Worm (Caenorhabditis elegans) whole organism, midembryonic: Measurements from ENCODE around the gene R09F10.3.

Experiments used
- T22C8.4 ChIP-seq: fragments of 200-800 bp; sonication (Bioruptor generic); IDR thresholded peaks from 2 replicates; pipeline ENCODE4 v1.3.6; 2022; ENCODE audit warnings: missing genetic modification characterization, missing compliant biosample characterization
- cog-1 ChIP-seq: sonication (generic microtip); optimal IDR thresholded peaks from 2 replicates; lab custom pipeline; 2016; ENCODE audit warnings: missing genetic modification characterization, missing compliant biosample characterization
- flt-1 ChIP-seq: fragments of 200-800 bp; sonication (Bioruptor generic); IDR thresholded peaks from 2 replicates; pipeline ENCODE4 v1.3.6; 2022; ENCODE audit warnings: missing genetic modification characterization, missing compliant biosample characterization
- klf-2 ChIP-seq: fragments of 200-800 bp; sonication (Bioruptor generic); conservative IDR thresholded peaks from 2 replicates; pipeline ENCODE4 v1.3.6; 2022; ENCODE audit warnings: missing genetic modification reagents, missing genetic modification characterization, missing compliant biosample characterization
- med-1 ChIP-seq: sonication (generic microtip); optimal IDR thresholded peaks from 2 replicates; lab custom pipeline; 2017; ENCODE audit warnings: missing genetic modification characterization, mild to moderate bottlenecking, missing compliant biosample characterization, antibody characterized with exemption, missing genetic modification reagents; ENCODE audit not compliant: insufficient read depth
- ref-1 ChIP-seq: fragments of 200-800 bp; sonication (Bioruptor generic); conservative IDR thresholded peaks from 2 replicates; pipeline ENCODE4 v1.3.6; 2022; ENCODE audit warnings: missing genetic modification reagents, missing genetic modification characterization, missing compliant biosample characterization
- tab-1 ChIP-seq: fragments of 200-800 bp; sonication (Bioruptor generic); IDR thresholded peaks from 2 replicates; pipeline ENCODE4 v1.3.6; 2022; ENCODE audit warnings: missing genetic modification characterization, missing compliant biosample characterization
- ztf-23 ChIP-seq: fragments of 200-800 bp; sonication (Bioruptor generic); IDR thresholded peaks from 2 replicates; pipeline ENCODE4 v1.3.6; 2022; ENCODE audit warnings: missing genetic modification reagents, missing genetic modification characterization, missing compliant biosample characterization
- ztf-29 ChIP-seq: fragments of 200-800 bp; sonication (Bioruptor generic); IDR thresholded peaks from 2 replicates; pipeline ENCODE4 v1.3.6; 2022; ENCODE audit warnings: missing genetic modification reagents, missing genetic modification characterization, missing compliant biosample characterization

R09F10.3 gene

ce11 chrX:8323371-8323770 lies 28.9 kb downstream of the R09F10.3 start, which contains the start of gene R09F10.1:
R09F10.1 (plus strand) TSS chrX:8323592.
- TF ChIP-seq ztf-29 (GFP tag; lab: Robert Waterston, UW) = no peak
- TF ChIP-seq tab-1 (GFP tag; lab: Robert Waterston, UW) = no peak
- no peak for TF ChIP-seq klf-2
- no peak for TF ChIP-seq cog-1 (tag; lab: Kevin White, UChicago)
- no peak for TF ChIP-seq ztf-23 (GFP tag; lab: Robert Waterston, UW)
- TF ChIP-seq flt-1 (GFP tag; lab: Robert Waterston, UW) = no peak
- TF ChIP-seq T22C8.4 (GFP tag; lab: Robert Waterston, UW) = no peak
- TF ChIP-seq med-1 (GFP tag; lab: Kevin White, UChicago) = no peak
- no peak for TF ChIP-seq ref-1 (GFP tag; lab: Robert Waterston, UW)

- no peak for TF ChIP-seq ref-1 (GFP tag; lab: Robert Waterston, UW)
- TF ChIP-seq flt-1 (GFP tag; lab: Robert Waterston, UW) = no peak
- no peak for TF ChIP-seq ztf-23 (GFP tag; lab: Robert Waterston, UW)
- no peak for TF ChIP-seq cog-1 (tag; lab: Kevin White, UChicago)
- TF ChIP-seq tab-1 (GFP tag; lab: Robert Waterston, UW) = no peak
- TF ChIP-seq klf-2 = no peak
- no peak for TF ChIP-seq med-1 (GFP tag; lab: Kevin White, UChicago)
- no peak for TF ChIP-seq ztf-29 (GFP tag; lab: Robert Waterston, UW)
- TF ChIP-seq T22C8.4 (GFP tag; lab: Robert Waterston, UW) = no peak
These were observed 32.0 kb downstream of the R09F10.3 start, which contains the start of gene R09F10.8 for ce11 chrX:8326394-8326793. R09F10.8 (minus strand) TSS chrX:8326451.

ce11 chrX:8327800-8328199 lies 33.4 kb downstream of the R09F10.3 start, which contains the start of gene F55E10.4:
F55E10.4 (minus strand) TSS chrX:8327900.
- TF ChIP-seq tab-1 (GFP tag; lab: Robert Waterston, UW) (no peak), med-1 (GFP tag; lab: Kevin White, UChicago) (no peak), flt-1 (GFP tag; lab: Robert Waterston, UW) (no peak), ztf-23 (GFP tag; lab: Robert Waterston, UW) (no peak), cog-1 (tag; lab: Kevin White, UChicago) (no peak), klf-2 (no peak)

- TF ChIP-seq med-1 (GFP tag; lab: Kevin White, UChicago) = no peak
- TF ChIP-seq ztf-23 (GFP tag; lab: Robert Waterston, UW) = no peak
- TF ChIP-seq cog-1 (tag; lab: Kevin White, UChicago) = no peak
- no peak for TF ChIP-seq flt-1 (GFP tag; lab: Robert Waterston, UW)
- no peak for TF ChIP-seq klf-2
These were observed 46.0 kb downstream of the R09F10.3 start, which contains the start of gene F55E10.2 for ce11 chrX:8340393-8340792. F55E10.2 (plus strand) TSS chrX:8340693.

- TF ChIP-seq ref-1 (GFP tag; lab: Robert Waterston, UW) (no peak), flt-1 (GFP tag; lab: Robert Waterston, UW) (no peak), ztf-23 (GFP tag; lab: Robert Waterston, UW) (no peak), klf-2 (no peak), med-1 (GFP tag; lab: Kevin White, UChicago) (no peak), T22C8.4 (GFP tag; lab: Robert Waterston, UW) (no peak), ztf-29 (GFP tag; lab: Robert Waterston, UW) (no peak), cog-1 (tag; lab: Kevin White, UChicago) (no peak)
These were observed 47.2 kb downstream of the R09F10.3 start, which contains the start of gene F55E10.1 for ce11 chrX:8341675-8342074. F55E10.1 (plus strand) TSS chrX:8341975.

ce11 chrX:8346248-8346647 lies 51.8 kb downstream of the R09F10.3 start, which contains the start of gene drd-5:
drd-5 (minus strand) TSS chrX:8346348.
- no peak for TF ChIP-seq tab-1 (GFP tag; lab: Robert Waterston, UW)
- no peak for TF ChIP-seq cog-1 (tag; lab: Kevin White, UChicago)
- no peak for TF ChIP-seq ref-1 (GFP tag; lab: Robert Waterston, UW)
- TF ChIP-seq med-1 (GFP tag; lab: Kevin White, UChicago) = no peak
- no peak for TF ChIP-seq ztf-29 (GFP tag; lab: Robert Waterston, UW)
- no peak for TF ChIP-seq ztf-23 (GFP tag; lab: Robert Waterston, UW)
- no peak for TF ChIP-seq klf-2
- no peak for TF ChIP-seq flt-1 (GFP tag; lab: Robert Waterston, UW)
- TF ChIP-seq T22C8.4 (GFP tag; lab: Robert Waterston, UW) = no peak
